Worm (Caenorhabditis elegans): ENCODE results near the gene smrd-1.

The smrd-1 gene

DNA sequence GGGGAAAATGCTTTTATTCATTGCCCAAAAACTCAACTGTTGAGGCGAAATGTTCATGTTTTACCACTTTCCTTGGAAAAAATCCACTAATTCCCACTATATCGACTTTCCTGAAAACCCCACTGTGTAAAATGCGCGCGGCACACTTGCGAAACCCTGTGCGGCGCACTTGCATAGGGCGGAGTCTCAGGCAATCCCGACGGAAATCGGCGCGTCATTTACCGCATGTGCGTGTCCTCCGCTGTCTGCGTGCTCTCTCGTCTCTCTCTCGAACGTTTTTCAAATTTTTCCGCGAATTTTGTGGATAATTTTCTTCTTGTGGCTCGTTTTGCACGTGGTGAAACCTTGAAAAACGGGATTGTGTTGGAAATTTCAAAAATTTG is 25.4 kb upstream of the smrd-1 start, which contains the start of gene atx-2 (continued):
- TF ChIP-seq hlh-6 (tag; optimal IDR thresholded peaks at IDR 0.05), result peak; percentile 98
- TF ChIP-seq unc-42 (tag; optimal IDR thresholded peaks at IDR 0.05), result peak; percentile 84
- TF ChIP-seq pqm-1 (tag; optimal IDR thresholded peaks at IDR 0.05), result peak; percentile 92
- peak; percentile 97 for TF ChIP-seq ceh-6 (GFP tag; optimal IDR thresholded peaks at IDR 0.05)
- peak; percentile 74 for TF ChIP-seq hlh-30 (tag; optimal IDR thresholded peaks at IDR 0.05; ENCODE audit: insufficient read depth)
- TF ChIP-seq C38D4.7 (GFP tag; optimal IDR thresholded peaks at IDR 0.05), result peak; percentile 95
- TF ChIP-seq elt-4 (tag; optimal IDR thresholded peaks at IDR 0.05), result peak; percentile 96
- peak; percentile 93 for TF ChIP-seq che-1 (tag; optimal IDR thresholded peaks at IDR 0.05)
- peak; percentile 95 for TF ChIP-seq zip-5 (tag; optimal IDR thresholded peaks at IDR 0.05)
- TF ChIP-seq ets-4 (tag; optimal IDR thresholded peaks at IDR 0.05), result peak; percentile 86
- peak; percentile 96 for TF ChIP-seq hlh-15 (tag; optimal IDR thresholded peaks at IDR 0.05)
- peak; percentile 99 for TF ChIP-seq tbx-2 (tag; optimal IDR thresholded peaks at IDR 0.05)
- peak; percentile 96 for TF ChIP-seq nhr-232 (tag; optimal IDR thresholded peaks at IDR 0.05)
- TF ChIP-seq fax-1 (tag; optimal IDR thresholded peaks at IDR 0.05), result peak; percentile 97
- peak; percentile 81 for TF ChIP-seq nhr-11 (tag; optimal IDR thresholded peaks at IDR 0.05)
- peak; percentile 97 for TF ChIP-seq F13H6.1 (tag; optimal IDR thresholded peaks at IDR 0.05)
- peak; percentile 99 for TF ChIP-seq ceh-34 (tag; optimal IDR thresholded peaks at IDR 0.05)
- TF ChIP-seq fkh-6 (tag; optimal IDR thresholded peaks at IDR 0.05), result peak; percentile 95
- peak; percentile 98 for TF ChIP-seq ttx-3 (tag; optimal IDR thresholded peaks at IDR 0.05)
- TF ChIP-seq unc-55 (GFP tag; optimal IDR thresholded peaks at IDR 0.05), result peak; percentile 48
- TF ChIP-seq madf-2 (tag; optimal IDR thresholded peaks at IDR 0.05), result peak; percentile 96
- peak; percentile 78 for TF ChIP-seq dve-1 (tag; optimal IDR thresholded peaks at IDR 0.05)
- TF ChIP-seq pha-2 (tag; optimal IDR thresholded peaks at IDR 0.05), result peak; percentile 97
- peak; percentile 22 for TF ChIP-seq pros-1 (tag; optimal IDR thresholded peaks at IDR 0.05)
- TF ChIP-seq sdc-2 (tag; optimal IDR thresholded peaks at IDR 0.05), result peak; percentile 89
- peak; percentile 98 for TF ChIP-seq K02D7.2 (tag; optimal IDR thresholded peaks at IDR 0.05)
- peak; percentile 87 for TF ChIP-seq ceh-9 (tag; optimal IDR thresholded peaks at IDR 0.05)
- TF ChIP-seq ceh-2 (tag; optimal IDR thresholded peaks at IDR 0.05), result peak; percentile 97
- peak; percentile 97 for TF ChIP-seq pag-3 (tag; optimal IDR thresholded peaks at IDR 0.05; ENCODE audit: borderline replicate concordance)
- TF ChIP-seq ceh-48 (tag; optimal IDR thresholded peaks at IDR 0.05), result peak; percentile 97
- TF ChIP-seq syd-9 (tag; optimal IDR thresholded peaks at IDR 0.05), result peak; percentile 98
- peak; percentile 98 for TF ChIP-seq ceh-30 (tag; optimal IDR thresholded peaks at IDR 0.05)
- TF ChIP-seq eyg-1 (tag; optimal IDR thresholded peaks at IDR 0.05), result peak; percentile 98

DNA sequence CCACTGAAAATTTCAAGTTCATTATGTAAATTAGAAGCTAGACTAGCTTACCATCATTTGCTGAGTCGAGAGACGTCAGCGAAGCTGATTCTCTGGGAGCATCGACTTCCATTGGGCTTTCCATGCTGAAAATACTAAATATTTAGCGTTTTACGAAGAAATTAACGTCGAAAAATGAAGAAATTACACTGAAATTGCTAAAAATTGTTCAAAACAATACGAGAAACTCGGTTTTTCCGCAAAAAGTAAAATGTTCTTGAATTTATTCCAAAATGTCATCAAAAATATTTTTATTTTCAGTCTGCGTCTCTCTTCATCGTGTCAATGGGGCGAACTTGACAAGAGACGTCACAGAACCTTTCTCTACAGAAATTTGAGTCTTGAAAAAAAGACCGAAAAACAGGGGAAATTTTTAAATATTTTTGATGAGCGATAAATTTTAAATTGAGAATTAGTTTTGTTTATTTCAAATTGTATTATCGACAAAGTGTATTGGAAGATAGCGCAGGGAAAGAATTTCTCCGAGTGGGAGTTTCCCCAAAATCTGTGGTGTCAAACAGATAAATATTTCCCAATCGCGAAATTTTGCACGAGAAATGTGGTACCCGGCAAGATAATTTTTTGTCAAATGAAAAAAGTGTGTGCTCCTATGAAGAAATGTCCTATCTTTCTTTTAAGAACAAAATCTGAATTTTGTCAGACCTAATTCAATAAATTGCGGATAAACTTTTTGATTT is 24.8 kb upstream of the smrd-1 start, which contains the start of gene ecps-1:
ecps-1 (minus strand) TSS at position 125 of the 737 bp plus-strand sequence.
- TF ChIP-seq ceh-9 (tag; optimal IDR thresholded peaks at IDR 0.05), result no peak
- no peak for TF ChIP-seq fkh-10 (GFP tag; optimal IDR thresholded peaks at IDR 0.05)
- no peak for TF ChIP-seq che-1 (tag; optimal IDR thresholded peaks at IDR 0.05)
- no peak for TF ChIP-seq gmeb-2 (tag; optimal IDR thresholded peaks at IDR 0.05)
- TF ChIP-seq ahr-1 (tag; optimal IDR thresholded peaks at IDR 0.05), result peak; percentile 45
- no peak for TF ChIP-seq pag-3 (tag; optimal IDR thresholded peaks at IDR 0.05; ENCODE audit: borderline replicate concordance)
- no peak for TF ChIP-seq npax-4 (tag; optimal IDR thresholded peaks at IDR 0.05)
- TF ChIP-seq ceh-24 (tag; optimal IDR thresholded peaks at IDR 0.05), result no peak
- peak; percentile 78 for TF ChIP-seq ceh-14 (tag; optimal IDR thresholded peaks at IDR 0.05)
- peak; percentile 93 for TF ChIP-seq ref-2 (tag; optimal IDR thresholded peaks at IDR 0.05)
- peak; percentile 39 for TF ChIP-seq fkh-6 (tag; optimal IDR thresholded peaks at IDR 0.05)
- no peak for TF ChIP-seq hlh-6 (tag; optimal IDR thresholded peaks at IDR 0.05)
- TF ChIP-seq elt-4 (tag; optimal IDR thresholded peaks at IDR 0.05), result no peak
- peak; percentile 87 for TF ChIP-seq ceh-2 (tag; optimal IDR thresholded peaks at IDR 0.05)
- peak; percentile 22 for TF ChIP-seq F13H6.1 (tag; optimal IDR thresholded peaks at IDR 0.05)
- TF ChIP-seq unc-86 (tag; optimal IDR thresholded peaks at IDR 0.05), result peak; percentile 56
- peak; percentile 30 for TF ChIP-seq ceh-18 (tag; optimal IDR thresholded peaks at IDR 0.05)
- no peak for TF ChIP-seq ceh-22 (tag; optimal IDR thresholded peaks at IDR 0.05)
- no peak for TF ChIP-seq sdc-2 (tag; optimal IDR thresholded peaks at IDR 0.05)
- TF ChIP-seq odd-2 (tag; optimal IDR thresholded peaks at IDR 0.05), result no peak
- TF ChIP-seq lim-6 (tag; optimal IDR thresholded peaks at IDR 0.05), result peak; percentile 90
- TF ChIP-seq T23F11.4 (GFP tag; optimal IDR thresholded peaks at IDR 0.05), result no peak
- 0 out of 2 replicates have a peak, but pooled peaks have one; percentile 32 for TF ChIP-seq ceh-45 (GFP tag; IDR thresholded peaks at IDR 0.05)
- TF ChIP-seq hlh-8 (tag; optimal IDR thresholded peaks at IDR 0.05), result peak; percentile 42
- peak; percentile 97 for TF ChIP-seq C08G9.2 (tag; optimal IDR thresholded peaks at IDR 0.05)
- peak; percentile 88 for TF ChIP-seq fax-1 (tag; optimal IDR thresholded peaks at IDR 0.05)
- no peak for TF ChIP-seq elt-2 (tag; optimal IDR thresholded peaks at IDR 0.05)
- peak; percentile 47 for TF ChIP-seq pax-1 (tag; optimal IDR thresholded peaks at IDR 0.05)
- TF ChIP-seq madf-2 (tag; optimal IDR thresholded peaks at IDR 0.05), result no peak
